Worm (Caenorhabditis elegans) whole organism, L4 larva: ENCODE data around the gene plk-3.

Experiments used
- F26F4.8 ChIP-seq: fragments of 200-800 bp; sonication (Bioruptor generic); conservative IDR thresholded peaks from 2 replicates; pipeline ENCODE4 v1.3.6; 2022; ENCODE audit warnings: missing genetic modification characterization, missing compliant biosample characterization
- ZK337.2 ChIP-seq: fragments of 200-800 bp; sonication (Bioruptor generic); IDR thresholded peaks from 2 replicates; pipeline ENCODE4 v1.3.6; 2022; ENCODE audit warnings: missing genetic modification reagents, missing genetic modification characterization, missing compliant biosample characterization
- aha-1 ChIP-seq: fragments of 150-350 bp; peaks from one replicate; lab custom pipeline; 2014; ENCODE audit warnings: missing biosample characterization, missing genetic modification characterization
- ama-1 ChIP-seq: fragments of 150-350 bp; optimal IDR thresholded peaks from 2 replicates; lab custom pipeline; 2014; ENCODE audit warnings: inconsistent platforms, mixed read lengths
- arid-1 ChIP-seq: fragments of 200-800 bp; sonication (Bioruptor generic); conservative IDR thresholded peaks from 2 replicates; pipeline ENCODE4 v1.3.6; 2022; ENCODE audit warnings: missing genetic modification reagents, missing genetic modification characterization, missing compliant biosample characterization
- ceh-20 ChIP-seq: fragments of 200-800 bp; sonication (Bioruptor generic); IDR thresholded peaks from 2 replicates; pipeline ENCODE4 v1.3.6; 2022; ENCODE audit warnings: missing genetic modification reagents, missing genetic modification characterization, missing compliant biosample characterization
- ceh-32 ChIP-seq: sonication (generic microtip); optimal IDR thresholded peaks from 2 replicates; lab custom pipeline; 2016; ENCODE audit warnings: mild to moderate bottlenecking, missing genetic modification characterization, missing compliant biosample characterization; ENCODE audit not compliant: poor library complexity
- ceh-62 ChIP-seq: sonication (generic microtip); optimal IDR thresholded peaks from 2 replicates; lab custom pipeline; 2017; ENCODE audit warnings: missing biosample characterization, missing genetic modification characterization
- ceh-82 ChIP-seq: sonication (generic microtip); optimal IDR thresholded peaks from 2 replicates; lab custom pipeline; 2017; ENCODE audit warnings: missing biosample characterization, missing genetic modification characterization
- cey-2 ChIP-seq: sonication (generic microtip); optimal IDR thresholded peaks from 3 replicates; lab custom pipeline; 2017; ENCODE audit warnings: missing genetic modification characterization, mild to moderate bottlenecking, missing compliant biosample characterization, antibody characterized with exemption, borderline replicate concordance; ENCODE audit not compliant: insufficient read depth
- ctbp-1 ChIP-seq: fragments of 200-800 bp; sonication (Bioruptor generic); IDR thresholded peaks from 2 replicates; pipeline ENCODE4 v1.3.6; 2022; ENCODE audit warnings: missing genetic modification reagents, missing genetic modification characterization, missing compliant biosample characterization
- daf-16 ChIP-seq, 3 experiments: sonication (generic microtip); optimal IDR thresholded peaks; 2 replicates each; lab custom pipeline; 2016 to 2017; ENCODE audit warnings: missing genetic modification characterization in 3 of 3, missing genetic modification reagents in 3 of 3, mild to moderate bottlenecking in 2 of 3, missing compliant biosample characterization in 2 of 3, missing biosample characterization in 1 of 3, moderate library complexity in 1 of 3
- daf-8 ChIP-seq: fragments of 200-800 bp; sonication (Bioruptor generic); IDR thresholded peaks from 2 replicates; pipeline ENCODE4 v1.3.6; 2022; ENCODE audit warnings: missing genetic modification characterization, missing compliant biosample characterization
- dmd-6 ChIP-seq: fragments of 200-800 bp; sonication (Bioruptor generic); IDR thresholded peaks from 2 replicates; pipeline ENCODE4 v1.3.6; 2022; ENCODE audit warnings: missing genetic modification reagents, missing genetic modification characterization, missing compliant biosample characterization
- dmd-8 ChIP-seq: fragments of 200-800 bp; sonication (Bioruptor generic); IDR thresholded peaks from 2 replicates; pipeline ENCODE4 v1.3.6; 2022; ENCODE audit warnings: missing genetic modification characterization, missing compliant biosample characterization
- dve-1 ChIP-seq: sonication (generic microtip); optimal IDR thresholded peaks from 2 replicates; lab custom pipeline; 2017; ENCODE audit warnings: antibody characterized with exemption, mild to moderate bottlenecking, missing genetic modification characterization, missing compliant biosample characterization; ENCODE audit not compliant: insufficient read depth
- egl-43 ChIP-seq: fragments of 200-800 bp; sonication (Bioruptor generic); IDR thresholded peaks from 2 replicates; pipeline ENCODE4 v1.3.6; 2022; ENCODE audit warnings: missing genetic modification reagents, missing genetic modification characterization, missing compliant biosample characterization
- gei-8 ChIP-seq: fragments of 200-800 bp; sonication (Bioruptor generic); optimal IDR thresholded peaks from 2 replicates; lab custom pipeline; 2018; ENCODE audit warnings: mild to moderate bottlenecking, missing genetic modification characterization, missing compliant biosample characterization
- hlh-11 ChIP-seq: fragments of 200-800 bp; sonication (Bioruptor generic); optimal IDR thresholded peaks from 2 replicates; lab custom pipeline; 2018; ENCODE audit warnings: mild to moderate bottlenecking, missing genetic modification characterization, missing compliant biosample characterization
- hlh-30 ChIP-seq: sonication (generic microtip); optimal IDR thresholded peaks from 2 replicates; lab custom pipeline; 2017; ENCODE audit warnings: antibody characterized with exemption, mild to moderate bottlenecking, missing genetic modification characterization, missing compliant biosample characterization; ENCODE audit not compliant: insufficient read depth
- hmg-1.1 ChIP-seq: fragments of 200-800 bp; sonication (Bioruptor generic); IDR thresholded peaks from 2 replicates; pipeline ENCODE4 v1.3.6; 2022; ENCODE audit warnings: missing genetic modification reagents, missing genetic modification characterization, missing compliant biosample characterization
- jun-1 ChIP-seq: fragments of 150-350 bp; optimal IDR thresholded peaks from 2 replicates; lab custom pipeline; 2014; ENCODE audit warnings: missing biosample characterization, missing genetic modification reagents, missing genetic modification characterization
- lim-7 ChIP-seq: fragments of 200-800 bp; sonication (Bioruptor generic); IDR thresholded peaks from 2 replicates; pipeline ENCODE4 v1.3.6; 2022; ENCODE audit warnings: missing genetic modification characterization, missing compliant biosample characterization
- lin-1 ChIP-seq: fragments of 200-800 bp; sonication (Bioruptor generic); IDR thresholded peaks from 2 replicates; pipeline ENCODE4 v1.3.6; 2022; ENCODE audit warnings: missing genetic modification reagents, missing genetic modification characterization, missing compliant biosample characterization
- lin-13 ChIP-seq: fragments of 150-350 bp; optimal IDR thresholded peaks from 2 replicates; lab custom pipeline; 2014; ENCODE audit warnings: missing biosample characterization, missing genetic modification reagents, missing genetic modification characterization
- madf-5 ChIP-seq, 2 experiments: fragments of 200-800 bp; sonication (Bioruptor generic); IDR thresholded peaks; 2 replicates each; pipeline ENCODE4 v1.3.6; 2022; ENCODE audit warnings: missing compliant biosample characterization in 2 of 2, missing genetic modification characterization in 2 of 2
- mep-1 ChIP-seq: fragments of 150-350 bp; sonication (generic microtip); optimal IDR thresholded peaks from 3 replicates; lab custom pipeline; 2014; ENCODE audit warnings: missing biosample characterization, missing genetic modification characterization
- nhr-11 ChIP-seq: fragments of 150-350 bp; optimal IDR thresholded peaks from 2 replicates; lab custom pipeline; 2014; ENCODE audit warnings: missing biosample characterization, missing genetic modification characterization
- nhr-25 ChIP-seq: sonication (generic microtip); optimal IDR thresholded peaks from 2 replicates; lab custom pipeline; 2017; ENCODE audit warnings: missing genetic modification characterization, mild to moderate bottlenecking, missing compliant biosample characterization, antibody characterized with exemption, moderate library complexity, borderline replicate concordance; ENCODE audit not compliant: insufficient read depth
- nhr-28 ChIP-seq: fragments of 150-350 bp; optimal IDR thresholded peaks from 2 replicates; lab custom pipeline; 2014; ENCODE audit warnings: missing biosample characterization, missing genetic modification characterization
- nhr-41 ChIP-seq: fragments of 200-800 bp; sonication (Bioruptor generic); IDR thresholded peaks from 2 replicates; pipeline ENCODE4 v1.3.6; 2022; ENCODE audit warnings: missing genetic modification reagents, missing genetic modification characterization, missing compliant biosample characterization
- nhr-48 ChIP-seq: sonication (generic microtip); optimal IDR thresholded peaks from 2 replicates; lab custom pipeline; 2016; ENCODE audit warnings: mild to moderate bottlenecking, missing genetic modification characterization, missing compliant biosample characterization
- php-3 ChIP-seq: fragments of 200-800 bp; sonication (Bioruptor generic); IDR thresholded peaks from 2 replicates; pipeline ENCODE4 v1.3.6; 2022; ENCODE audit warnings: missing genetic modification reagents, missing genetic modification characterization, missing compliant biosample characterization
- pqm-1 ChIP-seq: sonication (generic microtip); optimal IDR thresholded peaks from 2 replicates; lab custom pipeline; 2017; ENCODE audit warnings: missing biosample characterization, missing genetic modification characterization
- rbr-2 ChIP-seq: sonication (generic microtip); optimal IDR thresholded peaks from 2 replicates; lab custom pipeline; 2016; ENCODE audit warnings: missing genotype, missing genetic modification characterization, missing compliant biosample characterization
- snpc-1.2 ChIP-seq: fragments of 200-800 bp; sonication (Bioruptor generic); IDR thresholded peaks from 2 replicates; pipeline ENCODE4 v1.3.6; 2022; ENCODE audit warnings: missing genetic modification reagents, missing genetic modification characterization, missing compliant biosample characterization
- tag-97 ChIP-seq: fragments of 200-800 bp; sonication (Bioruptor generic); IDR thresholded peaks from 2 replicates; pipeline ENCODE4 v1.3.6; 2022; ENCODE audit warnings: missing genetic modification characterization, missing compliant biosample characterization
- unc-130 ChIP-seq: sonication (generic microtip); optimal IDR thresholded peaks from 2 replicates; lab custom pipeline; 2016; ENCODE audit warnings: missing genetic modification reagents, missing genetic modification characterization, missing compliant biosample characterization
- unc-62 ChIP-seq, 3 experiments: fragments of 150-350 bp in 1 of 3; sonication (generic microtip); optimal IDR thresholded peaks in 2 of 3; peaks in 1 of 3; 1 replicate in 1 of 3; 2 replicates in 2 of 3; lab custom pipeline; 2014 to 2017; ENCODE audit warnings: missing biosample characterization in 3 of 3, missing genetic modification characterization in 3 of 3, missing genetic modification reagents in 3 of 3, missing genotype in 1 of 3
- zag-1 ChIP-seq: fragments of 150-350 bp; optimal IDR thresholded peaks from 2 replicates; lab custom pipeline; 2014; ENCODE audit warnings: missing biosample characterization, missing genetic modification characterization
- zip-11 ChIP-seq: fragments of 200-800 bp; sonication (Bioruptor generic); IDR thresholded peaks from 2 replicates; pipeline ENCODE4 v1.3.6; 2022; ENCODE audit warnings: missing genetic modification characterization, missing compliant biosample characterization
- zip-2 ChIP-seq: fragments of 150-350 bp; optimal IDR thresholded peaks from 2 replicates; lab custom pipeline; 2014; ENCODE audit warnings: missing biosample characterization, missing genetic modification characterization

Gene plk-3

DNA sequence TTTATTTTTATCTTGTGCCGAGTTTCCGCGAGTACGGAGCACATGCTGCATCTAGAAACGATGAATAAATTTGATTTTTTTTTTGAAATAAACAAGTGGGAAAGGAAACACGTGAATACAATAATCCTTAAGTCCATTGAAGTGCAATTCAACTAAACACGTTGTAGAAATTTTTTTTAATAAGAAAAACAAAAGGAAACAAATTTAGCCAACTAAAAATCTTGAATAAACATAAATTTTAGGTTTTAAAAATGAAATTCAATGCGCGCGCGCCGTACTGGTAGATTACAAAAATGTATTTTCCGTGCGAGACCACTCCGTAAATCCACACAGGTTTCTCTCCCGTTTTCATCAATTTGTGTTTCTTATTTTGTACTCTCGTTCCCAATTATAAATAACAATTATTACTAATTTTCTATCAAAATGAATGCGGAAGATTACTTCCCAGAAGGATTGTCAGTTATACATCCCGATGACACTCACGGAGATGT lies at the start of gene plk-3, which contains the start of gene F55G1.6:
Gene plk-3, minus strand, starts transcription at position 51 of the 491 bp plus-strand sequence.
Gene F55G1.6, plus strand, starts transcription at position 359 of the 491 bp plus-strand sequence.
- no peak for TF ChIP-seq F26F4.8
- peak; percentile 11 for TF ChIP-seq unc-130 (GFP tag; lab: Kevin White, UChicago)

DNA sequence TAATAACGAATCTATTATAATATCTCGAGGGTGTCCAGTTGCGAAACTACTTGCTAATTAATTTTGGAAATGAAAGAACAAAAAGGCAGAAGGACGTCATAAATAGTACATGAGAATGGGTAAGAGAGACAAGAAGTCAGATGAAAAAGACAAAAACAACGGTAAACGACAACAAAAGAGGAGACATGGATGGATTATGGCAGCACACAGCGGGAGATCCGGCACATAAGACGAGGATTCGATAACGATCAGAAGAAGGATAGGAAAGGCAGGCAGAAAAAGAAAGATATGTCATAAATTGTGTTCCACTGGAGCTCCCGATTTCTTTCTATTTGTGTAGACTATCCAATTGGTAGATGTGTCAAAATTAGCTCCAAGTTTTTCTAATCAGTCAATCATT lies 48.6 kb upstream of the plk-3 start:
- TF ChIP-seq ZK337.2 (GFP tag; lab: Robert Waterston, UW) = no peak
- TF ChIP-seq aha-1 (tag; lab: Kevin White, UChicago) = peak; percentile 39
- no peak for TF ChIP-seq tag-97 (GFP tag; lab: Robert Waterston, UW)
- no peak for TF ChIP-seq ceh-20 (GFP tag; lab: Robert Waterston, UW)
- no peak for TF ChIP-seq ceh-82
- TF ChIP-seq ceh-62 (tag; lab: Kevin White, UChicago) = no peak
- no peak for TF ChIP-seq dve-1
- no peak for TF ChIP-seq jun-1 (tag; lab: Kevin White, UChicago)
- TF ChIP-seq, all 104 proteins: peak for 1

DNA sequence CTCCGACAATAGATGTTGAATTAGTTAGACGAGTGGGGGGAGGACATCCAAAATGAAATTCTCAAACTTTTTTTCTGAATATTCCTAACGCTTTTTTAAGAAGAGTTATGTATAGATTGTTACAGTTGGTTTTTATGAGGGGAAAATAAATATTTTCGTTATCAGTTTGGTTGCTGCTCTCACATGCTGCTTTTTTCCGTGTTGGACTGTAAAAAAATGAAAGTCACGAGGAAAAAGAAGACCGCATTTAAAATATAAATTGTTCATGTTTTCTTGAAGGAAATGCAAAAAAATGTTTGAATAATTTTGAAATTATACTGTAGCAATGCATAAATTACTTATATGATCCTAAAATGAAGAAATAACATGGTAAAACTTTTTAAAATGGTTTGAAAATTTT lies 47.8 kb upstream of the plk-3 start:
- TF ChIP-seq nhr-11 (tag; lab: Kevin White, UChicago) (no peak), dmd-8 (GFP tag; lab: Robert Waterston, UW) (no peak), unc-62 (GFP tag; optimal IDR thresholded peaks at IDR 0.05 in 1 of 2; lab: Kevin White, UChicago) (peak in 1 of 2 experiments; percentile 25), unc-62 (tag; optimal IDR thresholded peaks at IDR 0.05; lab: Kevin White, UChicago) (no peak), daf-16 (GFP tag; optimal IDR thresholded peaks at IDR 0.05; lab: Kevin White, UChicago) (no peak), daf-16 (tag; optimal IDR thresholded peaks at IDR 0.05; lab: Kevin White, UChicago) (peak; percentile 40), mep-1 (peak; percentile 34), php-3 (GFP tag; lab: Robert Waterston, UW) (peak; percentile 39; the same call in 1 of the 2 replicates), gei-8 (GFP tag; lab: Kevin White, UChicago) (no peak), ctbp-1 (GFP tag; lab: Robert Waterston, UW) (no peak), ama-1 (lab: Kevin White, UChicago) (no peak), nhr-48 (tag; lab: Kevin White, UChicago) (no peak), madf-5 (GFP tag; IDR thresholded peaks at IDR 0.05; lab: Robert Waterston, UW) (no peak), dve-1 (peak; percentile 20), hlh-30 (tag; lab: Kevin White, UChicago) (peak; percentile 34), hlh-11 (tag; lab: Kevin White, UChicago) (peak; percentile 49), pqm-1 (tag; lab: Kevin White, UChicago) (peak; percentile 7), nhr-28 (peak; percentile 22), cey-2 (no peak), hmg-1.1 (GFP tag; lab: Robert Waterston, UW) (no peak), ceh-32 (tag; lab: Kevin White, UChicago) (no peak), zip-2 (tag; lab: Kevin White, UChicago) (no peak), dmd-6 (peak; percentile 36; the same call in 1 of the 2 replicates), nhr-25 (tag; lab: Kevin White, UChicago) (no peak), aha-1 (tag; lab: Kevin White, UChicago) (peak; percentile 17), nhr-41 (GFP tag; lab: Robert Waterston, UW) (no peak)
- TF ChIP-seq, all 104 proteins: peak for 11

DNA sequence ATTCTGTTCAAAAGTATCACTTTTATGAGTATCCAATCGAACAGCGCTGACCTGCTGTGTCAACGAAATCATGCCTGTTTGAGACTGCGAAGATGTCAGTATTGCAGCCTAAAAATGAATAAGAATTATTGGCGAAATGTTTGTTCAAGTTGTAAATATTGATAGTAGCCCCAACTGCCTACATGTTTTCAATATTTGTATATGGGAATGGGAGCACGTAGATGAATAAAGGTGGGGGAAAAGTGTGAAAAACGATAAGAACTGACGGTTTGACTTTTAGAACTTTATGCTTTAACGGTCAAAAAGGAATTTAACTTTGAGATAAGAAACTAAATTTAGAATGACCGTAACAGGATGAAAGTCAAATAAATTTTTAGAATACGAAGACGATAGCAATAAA lies 47.2 kb upstream of the plk-3 start:
- TF ChIP-seq snpc-1.2 (GFP tag; lab: Robert Waterston, UW) = no peak
- TF ChIP-seq egl-43 (GFP tag; lab: Robert Waterston, UW) = no peak
- TF ChIP-seq zip-11 (GFP tag; lab: Robert Waterston, UW) = no peak
- no peak for TF ChIP-seq arid-1 (GFP tag; lab: Robert Waterston, UW)
- no peak for TF ChIP-seq zag-1 (tag; lab: Kevin White, UChicago)
- no peak for TF ChIP-seq lin-13 (GFP tag; lab: Kevin White, UChicago)
- TF ChIP-seq nhr-28 = peak; percentile 10
- peak; percentile 71 for TF ChIP-seq dve-1
- TF ChIP-seq pqm-1 (tag; lab: Kevin White, UChicago) = peak; percentile 44
- TF ChIP-seq daf-8 (GFP tag; lab: Robert Waterston, UW) = no peak
- TF ChIP-seq daf-16 (GFP tag; optimal IDR thresholded peaks at IDR 0.05; lab: Kevin White, UChicago) = no peak
- peak; percentile 93 for TF ChIP-seq daf-16 (tag; optimal IDR thresholded peaks at IDR 0.05; lab: Kevin White, UChicago)
- TF ChIP-seq rbr-2 (tag; lab: Kevin White, UChicago) = no peak
- no peak for TF ChIP-seq lin-1 (GFP tag; lab: Robert Waterston, UW)
- TF ChIP-seq lim-7 (GFP tag; lab: Robert Waterston, UW) = no peak
